Fruit fly (Drosophila melanogaster): ENCODE measurements around the gene spn-D.

The spn-D gene

dm6 chr3R:27116465-27117092 lies 48.9 kb upstream of the spn-D start, which contains the start of the genes CG6066 and CG5880 (continued):
- TF ChIP-seq gsb (GFP tag; IDR thresholded peaks at IDR 0.05), result no peak
- TF ChIP-seq ac (GFP tag; optimal IDR thresholded peaks at IDR 0.05), result no peak
- TF ChIP-seq CG4617 (GFP tag; optimal IDR thresholded peaks at IDR 0.05; ENCODE audit: borderline replicate concordance), result peak; percentile 67
- TF ChIP-seq Ada2b (GFP tag; IDR thresholded peaks at IDR 0.05), result no peak
- TF ChIP-seq jumu (GFP tag; optimal IDR thresholded peaks at IDR 0.05), result no peak
- TF ChIP-seq B-H1 (GFP tag; IDR thresholded peaks at IDR 0.05), result no peak
- TF ChIP-seq CG2116 (GFP tag; optimal IDR thresholded peaks at IDR 0.05), result peak; percentile 41
- no peak for TF ChIP-seq shn (GFP tag; optimal IDR thresholded peaks at IDR 0.05)
- TF ChIP-seq CG15011 (GFP tag; optimal IDR thresholded peaks at IDR 0.05), result no peak
- TF ChIP-seq dysf (GFP tag; IDR thresholded peaks at IDR 0.05), result no peak
- peak; percentile 81 for TF ChIP-seq ftz-f1 (GFP tag; optimal IDR thresholded peaks at IDR 0.05)
- no peak for TF ChIP-seq CG3407 (GFP tag; optimal IDR thresholded peaks at IDR 0.05)
- TF ChIP-seq stwl (tag; optimal IDR thresholded peaks at IDR 0.05), result peak; percentile 74
- no peak for TF ChIP-seq Awh (GFP tag; IDR thresholded peaks at IDR 0.05)
- peak; percentile 76 for TF ChIP-seq Sin3A (optimal IDR thresholded peaks at IDR 0.05)
- TF ChIP-seq tna (GFP tag; IDR thresholded peaks at IDR 0.05; ENCODE audit: partially characterized antibody), result peak; percentile 65
- TF ChIP-seq Hr78 (GFP tag; optimal IDR thresholded peaks at IDR 0.05), result peak in 1 of 2 experiments; percentile 21
- no peak for TF ChIP-seq Bdp1 (GFP tag; optimal IDR thresholded peaks at IDR 0.05)
- no peak for TF ChIP-seq kah (GFP tag; optimal IDR thresholded peaks at IDR 0.05)
- TF ChIP-seq CG17361 (GFP tag; IDR thresholded peaks at IDR 0.05), result no peak
- peak; percentile 58; the same call in 1 of the 2 replicates for TF ChIP-seq CG42726 (GFP tag; IDR thresholded peaks at IDR 0.05; ENCODE audit: partially characterized antibody)
- TF ChIP-seq CG3995 (GFP tag; optimal IDR thresholded peaks at IDR 0.05), result peak; percentile 22
- TF ChIP-seq CG34422 (GFP tag; IDR thresholded peaks at IDR 0.05), result peak; percentile 84; the same call in 1 of the 3 replicates
- TF ChIP-seq CG9817 (tag; optimal IDR thresholded peaks at IDR 0.05), result no peak
- peak; percentile 84 for TF ChIP-seq Sry-δ (GFP tag; optimal IDR thresholded peaks at IDR 0.05)
- TF ChIP-seq disco-r (GFP tag; optimal IDR thresholded peaks at IDR 0.05), result no peak
- peak; percentile 74; the same call in 1 of the 3 replicates for TF ChIP-seq hb (GFP tag; IDR thresholded peaks at IDR 0.05; ENCODE audit: partially characterized antibody)
- TF ChIP-seq CG30431 (GFP tag; optimal IDR thresholded peaks at IDR 0.05), result no peak
- peak; percentile 62; the same call in 1 of the 2 replicates for TF ChIP-seq rib (GFP tag; IDR thresholded peaks at IDR 0.05)
- no peak for TF ChIP-seq CG15073 (GFP tag; optimal IDR thresholded peaks at IDR 0.05)
- no peak for TF ChIP-seq Eip74EF (GFP tag; optimal IDR thresholded peaks at IDR 0.05)
- TF ChIP-seq PHDP (tag; optimal IDR thresholded peaks at IDR 0.05), result no peak
- no peak for TF ChIP-seq Hr51 (GFP tag; optimal IDR thresholded peaks at IDR 0.05)
- TF ChIP-seq CG1233 (GFP tag; optimal IDR thresholded peaks at IDR 0.05), result no peak
- TF ChIP-seq crol (GFP tag; IDR thresholded peaks at IDR 0.05), result no peak
- no peak for TF ChIP-seq CG11093 (GFP tag; IDR thresholded peaks at IDR 0.05)
- no peak for TF ChIP-seq ase (GFP tag; IDR thresholded peaks at IDR 0.05)
- TF ChIP-seq Opbp (GFP tag; IDR thresholded peaks at IDR 0.05; ENCODE audit: partially characterized antibody), result peak; percentile 85
- TF ChIP-seq klu (GFP tag; IDR thresholded peaks at IDR 0.05), result no peak
- no peak for TF ChIP-seq CG4820 (GFP tag; optimal IDR thresholded peaks at IDR 0.05)
- no peak for TF ChIP-seq CG15269 (tag; optimal IDR thresholded peaks at IDR 0.05)
- no peak for TF ChIP-seq HLHmδ (GFP tag; optimal IDR thresholded peaks at IDR 0.05)
- no peak for TF ChIP-seq crc (GFP tag; optimal IDR thresholded peaks at IDR 0.05)
- no peak for TF ChIP-seq ash1 (GFP tag; optimal IDR thresholded peaks at IDR 0.05)
- peak; percentile 82 for TF ChIP-seq CG16813 (GFP tag; IDR thresholded peaks at IDR 0.05; ENCODE audit: partially characterized antibody)
- TF ChIP-seq CG17829 (tag; optimal IDR thresholded peaks at IDR 0.05), result peak; percentile 6
- no peak for TF ChIP-seq lilli (GFP tag; optimal IDR thresholded peaks at IDR 0.05)
- no peak for TF ChIP-seq Oli (tag; optimal IDR thresholded peaks at IDR 0.05)
- TF ChIP-seq sens-2 (GFP tag; IDR thresholded peaks at IDR 0.05), result no peak
- peak; percentile 61; the same call in 1 of the 3 replicates for TF ChIP-seq mld (GFP tag; IDR thresholded peaks at IDR 0.05; ENCODE audit: partially characterized antibody)

Data from whole organism, embryonic.